Fruit fly (Drosophila melanogaster) whole organism, embryonic: ENCODE results near the gene PGAP2.

Experiments
- Bteb2 ChIP-seq: fragments of 200-800 bp; sonication (Bioruptor generic); optimal IDR thresholded peaks from 2 replicates; lab custom pipeline; 2016; ENCODE audit warnings: missing biosample characterization, missing genetic modification characterization
- CG10979 ChIP-seq: fragments of 200-800 bp; sonication (Bioruptor generic); optimal IDR thresholded peaks from 2 replicates; lab custom pipeline; 2018; ENCODE audit warnings: missing biosample characterization, mild to moderate bottlenecking, missing genetic modification characterization, moderate library complexity
- CG11398 ChIP-seq: fragments of 200-800 bp; sonication (Bioruptor generic); optimal IDR thresholded peaks from 2 replicates; lab custom pipeline; 2016; ENCODE audit warnings: missing biosample characterization, missing genetic modification characterization
- CG11723 ChIP-seq: fragments of 200-800 bp; sonication (Bioruptor generic); optimal IDR thresholded peaks from 2 replicates; lab custom pipeline; 2017; ENCODE audit warnings: missing biosample characterization, mild to moderate bottlenecking, missing genetic modification characterization
- CG12104 ChIP-seq: fragments of 200-800 bp; sonication (Bioruptor generic); optimal IDR thresholded peaks from 3 replicates; lab custom pipeline; 2016; ENCODE audit warnings: missing biosample characterization, missing genetic modification characterization
- CG1233 ChIP-seq: fragments of 200-800 bp; sonication (Bioruptor generic); optimal IDR thresholded peaks from 4 replicates; lab custom pipeline; 2018; ENCODE audit warnings: missing biosample characterization, mild to moderate bottlenecking, missing genetic modification characterization
- CG14667 ChIP-seq: fragments of 200-800 bp; sonication (Bioruptor generic); IDR thresholded peaks from 2 replicates; pipeline ENCODE4 v1.3.6; 2022; ENCODE audit warnings: missing biosample characterization, missing genetic modification characterization
- CG14965 ChIP-seq: fragments of 200-800 bp; sonication (Bioruptor generic); optimal IDR thresholded peaks from 2 replicates; lab custom pipeline; 2016; ENCODE audit warnings: missing biosample characterization, missing genetic modification characterization, borderline replicate concordance
- CG15269 ChIP-seq: fragments of 200-800 bp; sonication (Bioruptor generic); optimal IDR thresholded peaks from 2 replicates; lab custom pipeline; 2018; ENCODE audit warnings: missing biosample characterization, mild to moderate bottlenecking, missing genetic modification characterization, moderate library complexity
- CG15514 ChIP-seq: fragments of 200-800 bp; sonication (Bioruptor generic); optimal IDR thresholded peaks from 3 replicates; lab custom pipeline; 2017; ENCODE audit warnings: missing biosample characterization, missing genetic modification characterization, mild to moderate bottlenecking, moderate library complexity, missing genetic modification reagents
- CG18262 ChIP-seq: fragments of 200-800 bp; optimal IDR thresholded peaks from 3 replicates; lab custom pipeline; 2019; ENCODE audit warnings: missing biosample characterization, mild to moderate bottlenecking, missing genetic modification characterization, moderate library complexity
- CG2120 ChIP-seq: fragments of 200-800 bp; sonication (Bioruptor generic); optimal IDR thresholded peaks from 3 replicates; lab custom pipeline; 2016; ENCODE audit warnings: missing biosample characterization, missing genetic modification characterization
- CG31441 ChIP-seq: fragments of 200-800 bp; sonication (Bioruptor generic); IDR thresholded peaks from 2 replicates; pipeline ENCODE4 v1.3.6; 2022; ENCODE audit warnings: missing biosample characterization, missing genetic modification characterization
- CG42726 ChIP-seq: fragments of 200-800 bp; sonication (Bioruptor generic); IDR thresholded peaks from 2 replicates; pipeline ENCODE4 v1.3.6; 2022; ENCODE audit warnings: missing biosample characterization, missing genetic modification characterization; ENCODE audit not compliant: partially characterized antibody
- CG4328 ChIP-seq: fragments of 200-800 bp; sonication (Bioruptor generic); optimal IDR thresholded peaks from 3 replicates; lab custom pipeline; 2017; ENCODE audit warnings: missing biosample characterization, missing genetic modification reagents, missing genetic modification characterization
- CG4854 ChIP-seq: fragments of 200-800 bp; sonication (Bioruptor generic); optimal IDR thresholded peaks from 2 replicates; lab custom pipeline; 2016; ENCODE audit warnings: missing biosample characterization, missing genetic modification characterization, inconsistent platforms
- CG7839 ChIP-seq: fragments of 200-800 bp; sonication (Bioruptor generic); optimal IDR thresholded peaks from 3 replicates; lab custom pipeline; 2018; ENCODE audit warnings: missing biosample characterization, mild to moderate bottlenecking, missing genetic modification characterization, moderate library complexity
- CG7928 ChIP-seq: fragments of 200-800 bp; sonication (Bioruptor generic); optimal IDR thresholded peaks from 2 replicates; lab custom pipeline; 2017; ENCODE audit warnings: missing biosample characterization, mild to moderate bottlenecking, missing genetic modification characterization
- CG8290 ChIP-seq, 3 experiments: fragments of 200-800 bp; sonication (Bioruptor generic); optimal IDR thresholded peaks; 2 replicates each; lab custom pipeline; 2016 to 2019; ENCODE audit warnings: missing biosample characterization in 3 of 3, missing genetic modification characterization in 3 of 3, mild to moderate bottlenecking in 2 of 3, moderate library complexity in 1 of 3
- CG9215 ChIP-seq: fragments of 200-800 bp; sonication (Bioruptor generic); IDR thresholded peaks from 2 replicates; pipeline ENCODE4 v1.3.6; 2022; ENCODE audit warnings: missing biosample characterization, missing genetic modification characterization
- CG9817 ChIP-seq: fragments of 200-800 bp; sonication (Bioruptor generic); optimal IDR thresholded peaks from 2 replicates; lab custom pipeline; 2018; ENCODE audit warnings: missing biosample characterization, mild to moderate bottlenecking, missing genetic modification characterization, moderate library complexity
- Drgx ChIP-seq: fragments of 200-800 bp; sonication (Bioruptor generic); IDR thresholded peaks from 2 replicates; pipeline ENCODE4 v1.3.6; 2022; ENCODE audit warnings: missing biosample characterization, missing genetic modification characterization
- Ets97D ChIP-seq: fragments of 200-800 bp; sonication (Bioruptor generic); optimal IDR thresholded peaks from 3 replicates; lab custom pipeline; 2016; ENCODE audit warnings: missing biosample characterization, missing genetic modification characterization
- Hr39 ChIP-seq: fragments of >200 bp; optimal IDR thresholded peaks from 2 replicates; lab custom pipeline; 2017
- Ravus ChIP-seq: fragments of 200-800 bp; sonication (Bioruptor generic); IDR thresholded peaks from 2 replicates; pipeline ENCODE4 v1.3.6; 2022; ENCODE audit warnings: missing biosample characterization, missing genetic modification characterization
- bab2 ChIP-seq: fragments of 200-800 bp; sonication (Bioruptor generic); optimal IDR thresholded peaks from 2 replicates; lab custom pipeline; 2016; ENCODE audit warnings: missing biosample characterization, missing genetic modification characterization
- bigmax ChIP-seq: fragments of 200-800 bp; sonication (Bioruptor generic); optimal IDR thresholded peaks from 2 replicates; lab custom pipeline; 2018; ENCODE audit warnings: missing biosample characterization, mild to moderate bottlenecking, missing genetic modification characterization
- br ChIP-seq: fragments of >200 bp; optimal IDR thresholded peaks from 2 replicates; lab custom pipeline; 2017
- chinmo ChIP-seq: fragments of 200-800 bp; sonication (Bioruptor generic); IDR thresholded peaks from 4 replicates; pipeline ENCODE4 v1.3.6; 2022; ENCODE audit warnings: missing biosample characterization, missing genetic modification characterization; ENCODE audit not compliant: partially characterized antibody
- dmrt99B ChIP-seq: fragments of 200-800 bp; sonication (Bioruptor generic); optimal IDR thresholded peaks from 2 replicates; lab custom pipeline; 2018; ENCODE audit warnings: missing biosample characterization, mild to moderate bottlenecking, missing genetic modification characterization, moderate library complexity
- fd102C ChIP-seq: fragments of 200-800 bp; sonication (Bioruptor generic); optimal IDR thresholded peaks from 2 replicates; lab custom pipeline; 2018; ENCODE audit warnings: missing biosample characterization, mild to moderate bottlenecking, missing genetic modification characterization, moderate library complexity
- gem ChIP-seq: fragments of 200-800 bp; sonication (Bioruptor generic); optimal IDR thresholded peaks from 2 replicates; lab custom pipeline; 2019; ENCODE audit warnings: missing biosample characterization, mild to moderate bottlenecking, missing genetic modification characterization, moderate library complexity
- kni ChIP-seq: fragments of 200-800 bp; sonication (Bioruptor generic); optimal IDR thresholded peaks from 3 replicates; lab custom pipeline; 2017; ENCODE audit warnings: mild to moderate bottlenecking, missing biosample characterization, missing genetic modification reagents, missing genetic modification characterization
- lola ChIP-seq, 3 experiments: fragments of >200 bp in 2 of 3; fragments of 200-800 bp in 1 of 3; sonication (Bioruptor generic) in 1 of 3; optimal IDR thresholded peaks; 2 replicates each; lab custom pipeline; 2017 to 2019; ENCODE audit warnings: missing biosample characterization in 3 of 3, missing genetic modification characterization in 3 of 3, mild to moderate bottlenecking in 1 of 3, moderate library complexity in 1 of 3
- lov ChIP-seq, 2 experiments: fragments of 200-800 bp in 1 of 2; fragments of >200 bp in 1 of 2; sonication (Bioruptor generic) in 1 of 2; IDR thresholded peaks in 1 of 2; optimal IDR thresholded peaks in 1 of 2; 2 replicates in 1 of 2; 3 replicates in 1 of 2; pipeline versions ENCODE4 v1.3.6 to Lab custom; 2017 to 2022; ENCODE audit warnings: missing biosample characterization in 1 of 2, missing genetic modification characterization in 1 of 2
- luna ChIP-seq: fragments of 200-800 bp; sonication (Bioruptor generic); optimal IDR thresholded peaks from 2 replicates; lab custom pipeline; 2016; ENCODE audit warnings: missing biosample characterization, missing genetic modification characterization
- mld ChIP-seq: fragments of 200-800 bp; sonication (Bioruptor generic); IDR thresholded peaks from 3 replicates; pipeline ENCODE4 v1.3.6; 2022; ENCODE audit warnings: missing biosample characterization, missing genetic modification characterization; ENCODE audit not compliant: partially characterized antibody
- nau ChIP-seq: fragments of 200-800 bp; sonication (Bioruptor generic); optimal IDR thresholded peaks from 3 replicates; lab custom pipeline; 2017; ENCODE audit warnings: missing biosample characterization, mild to moderate bottlenecking, missing genetic modification characterization, missing genetic modification reagents
- odd ChIP-seq: fragments of 200-800 bp; sonication (Bioruptor generic); optimal IDR thresholded peaks from 2 replicates; lab custom pipeline; 2017; ENCODE audit warnings: missing biosample characterization, mild to moderate bottlenecking, missing genetic modification characterization
- run ChIP-seq: fragments of 200-800 bp; sonication (Bioruptor generic); optimal IDR thresholded peaks from 3 replicates; lab custom pipeline; 2018; ENCODE audit warnings: missing biosample characterization, mild to moderate bottlenecking, missing genetic modification characterization
- seq ChIP-seq: fragments of 200-800 bp; sonication (Bioruptor generic); IDR thresholded peaks from 2 replicates; pipeline ENCODE4 v1.3.6; 2022; ENCODE audit warnings: missing biosample characterization, missing genetic modification characterization
- sim ChIP-seq: fragments of 200-800 bp; sonication (Bioruptor generic); IDR thresholded peaks from 2 replicates; pipeline ENCODE4 v1.3.6; 2022; ENCODE audit warnings: missing biosample characterization, missing genetic modification characterization
- stwl ChIP-seq: fragments of 200-800 bp; sonication (Bioruptor generic); optimal IDR thresholded peaks from 3 replicates; lab custom pipeline; 2018; ENCODE audit warnings: missing biosample characterization, mild to moderate bottlenecking, missing genetic modification characterization, moderate library complexity
- tin ChIP-seq: fragments of 200-800 bp; sonication (Bioruptor generic); optimal IDR thresholded peaks from 3 replicates; lab custom pipeline; 2016; ENCODE audit warnings: missing biosample characterization, missing genetic modification characterization
- tna ChIP-seq: fragments of 200-800 bp; sonication (Bioruptor generic); IDR thresholded peaks from 2 replicates; pipeline ENCODE4 v1.3.6; 2022; ENCODE audit warnings: missing biosample characterization, missing genetic modification characterization; ENCODE audit not compliant: partially characterized antibody
- toy ChIP-seq: fragments of 200-800 bp; sonication (Bioruptor generic); IDR thresholded peaks from 2 replicates; pipeline ENCODE4 v1.3.6; 2022; ENCODE audit warnings: missing biosample characterization, missing genetic modification characterization
- usp ChIP-seq: fragments of >200 bp; optimal IDR thresholded peaks from 2 replicates; lab custom pipeline; 2017; ENCODE audit warnings: missing biosample characterization, missing genetic modification characterization
- zen ChIP-seq: fragments of 200-800 bp; sonication (Bioruptor generic); optimal IDR thresholded peaks from 3 replicates; lab custom pipeline; 2018; ENCODE audit warnings: missing biosample characterization, mild to moderate bottlenecking, missing genetic modification characterization, moderate library complexity

Gene PGAP2

dm6 chr2L:827516-828362, 8.4 kb upstream of the PGAP2 start (continued):
- TF ChIP-seq CG12104 (GFP tag; lab: Kevin White, UChicago) (no peak), nau (no peak), CG7839 (tag; lab: Kevin White, UChicago) (no peak), CG7928 (GFP tag; lab: Kevin White, UChicago) (no peak), CG14667 (no peak), Ets97D (no peak), CG14965 (GFP tag; lab: Kevin White, UChicago) (no peak), fd102C (GFP tag; lab: Kevin White, UChicago) (no peak), CG10979 (tag; lab: Kevin White, UChicago) (peak; percentile 66), CG11723 (GFP tag; lab: Kevin White, UChicago) (no peak), lov (optimal IDR thresholded peaks at IDR 0.05; lab: Kevin White, UChicago) (no peak), lov (GFP tag; IDR thresholded peaks at IDR 0.05; lab: Robert Waterston, UW) (0 out of 3 replicates have a peak, but pooled peaks have one; percentile 17), stwl (tag; lab: Kevin White, UChicago) (no peak), Hr39 (lab: Kevin White, UChicago) (no peak), mld (no peak), odd (GFP tag; lab: Kevin White, UChicago) (peak; percentile 29), luna (GFP tag; lab: Kevin White, UChicago) (no peak), CG8290 (GFP tag; optimal IDR thresholded peaks at IDR 0.05; lab: Kevin White, UChicago) (no peak), CG8290 (tag; optimal IDR thresholded peaks at IDR 0.05; lab: Kevin White, UChicago) (no peak), CG2120 (no peak), bab2 (GFP tag; lab: Kevin White, UChicago) (no peak), CG9215 (GFP tag; lab: Robert Waterston, UW) (no peak), Drgx (no peak), CG18262 (peak; percentile 66), CG4328 (peak; percentile 5), chinmo (GFP tag; lab: Robert Waterston, UW) (0 out of 4 replicates have a peak, but pooled peaks have one; percentile 23), tin (peak; percentile 15), CG4854 (GFP tag; lab: Kevin White, UChicago) (peak; percentile 10), usp (GFP tag; lab: Kevin White, UChicago) (no peak), seq (0 out of 2 replicates have a peak, but pooled peaks have one; percentile 21), br (lab: Kevin White, UChicago) (no peak), kni (GFP tag; lab: Kevin White, UChicago) (peak; percentile 15), sim (GFP tag; lab: Robert Waterston, UW) (no peak), tna (GFP tag; lab: Robert Waterston, UW) (no peak), Bteb2 (no peak), run (no peak), CG11398 (GFP tag; lab: Kevin White, UChicago) (no peak), zen (tag; lab: Kevin White, UChicago) (no peak), CG15514 (no peak), CG15269 (tag; lab: Kevin White, UChicago) (peak; percentile 39), lola (GFP tag; optimal IDR thresholded peaks at IDR 0.05; lab: Kevin White, UChicago) (peak in 1 of 3 experiments; percentile 41), Ravus (GFP tag; lab: Robert Waterston, UW) (no peak), bigmax (no peak), CG1233 (GFP tag; lab: Kevin White, UChicago) (no peak), gem (peak; percentile 84), toy (GFP tag; lab: Robert Waterston, UW) (no peak), CG31441 (GFP tag; lab: Robert Waterston, UW) (no peak), CG42726 (no peak), CG9817 (tag; lab: Kevin White, UChicago) (no peak), dmrt99B (tag; lab: Kevin White, UChicago) (peak; percentile 70)
